Worm (Caenorhabditis elegans): ENCODE measurements around the gene C14C10.1.

Gene C14C10.1

DNA sequence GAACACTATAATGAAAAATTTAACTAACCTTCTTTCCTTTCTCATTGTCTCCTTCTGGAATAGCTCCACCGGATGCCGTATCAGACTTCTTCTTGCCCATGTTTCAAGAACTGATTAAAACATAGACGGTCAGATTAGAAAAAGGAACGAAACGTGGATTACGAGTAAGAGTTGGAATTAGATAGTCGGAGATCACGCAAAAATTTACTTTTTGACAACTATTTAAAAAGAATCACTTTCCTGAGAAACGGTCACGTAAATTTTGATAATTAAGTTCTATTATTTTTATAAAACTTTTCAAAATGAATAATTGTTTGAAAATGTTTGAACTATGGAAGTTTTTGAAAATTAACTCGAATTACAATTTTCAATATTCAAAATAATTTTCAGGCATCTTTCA lies 24.0 kb downstream of the C14C10.1 start, which contains the start of gene cyc-2.2:
TSS of gene cyc-2.2 (minus strand) at position 101 of the 400 bp plus-strand sequence.
- no peak for TF ChIP-seq crh-2 (tag; optimal IDR thresholded peaks at IDR 0.05)
- TF ChIP-seq fos-1 (tag; optimal IDR thresholded peaks at IDR 0.05): no peak
- TF ChIP-seq aly-2 (tag; optimal IDR thresholded peaks at IDR 0.05): no peak
- TF ChIP-seq nhr-77 (tag; optimal IDR thresholded peaks at IDR 0.05): no peak

DNA sequence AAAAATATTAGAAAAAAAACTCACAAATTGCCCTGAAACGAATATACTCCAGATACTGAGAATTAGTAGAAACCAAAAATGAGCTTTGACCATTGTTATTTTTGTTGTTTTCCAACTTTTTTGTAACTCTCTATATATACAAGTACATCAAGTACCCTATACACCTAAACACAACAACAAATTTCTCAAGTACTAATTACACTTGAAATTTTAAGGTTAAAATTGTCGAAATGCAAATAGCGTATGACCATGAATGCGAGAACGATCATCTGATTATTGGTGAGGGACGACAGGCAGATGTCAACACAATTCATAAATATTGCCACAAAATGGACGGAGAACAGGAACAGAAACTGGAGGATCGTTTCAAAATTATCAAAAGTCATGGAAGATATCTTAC lies 36.2 kb downstream of the C14C10.1 start, which contains the start of gene F56H9.9:
TSS of gene F56H9.9 (minus strand) at position 101 of the 400 bp plus-strand sequence.
- TF ChIP-seq lin-39 (tag; optimal IDR thresholded peaks at IDR 0.05) (no peak), blmp-1 (tag; optimal IDR thresholded peaks at IDR 0.05; ENCODE audit: insufficient read depth) (no peak), F13H6.1 (tag; optimal IDR thresholded peaks at IDR 0.05) (no peak), mdl-1 (tag; optimal IDR thresholded peaks at IDR 0.05) (no peak), R02D3.7 (tag; optimal IDR thresholded peaks at IDR 0.05) (no peak), mbf-1 (tag; optimal IDR thresholded peaks at IDR 0.05) (no peak), aly-2 (tag; optimal IDR thresholded peaks at IDR 0.05) (no peak), zag-1 (tag; optimal IDR thresholded peaks at IDR 0.05) (no peak), alr-1 (tag; optimal IDR thresholded peaks at IDR 0.05) (no peak)

DNA sequence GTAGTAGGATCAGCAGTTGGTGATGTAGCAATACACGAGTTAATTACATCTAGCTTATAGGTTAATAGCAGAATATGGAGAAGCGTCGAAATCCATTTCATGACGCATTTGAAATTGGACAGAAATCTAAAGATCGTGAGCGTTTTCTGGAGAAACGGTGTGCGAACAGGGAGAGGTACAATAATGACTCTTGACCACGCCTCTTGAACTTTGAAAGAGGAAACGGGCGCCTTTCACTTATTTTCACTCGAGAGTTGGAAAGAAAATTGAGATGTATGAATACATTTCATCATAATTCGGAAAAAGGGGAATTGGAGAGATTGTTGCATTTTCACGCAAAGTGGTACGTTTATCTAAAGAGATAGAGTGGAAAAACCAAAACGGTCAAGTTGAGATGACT lies 41.6 kb downstream of the C14C10.1 start, which contains the start of gene F56H9.6:
TSS of gene F56H9.6 (minus strand) at position 101 of the 400 bp plus-strand sequence.
- TF ChIP-seq sma-9 (GFP tag; optimal IDR thresholded peaks at IDR 0.05): no peak
- TF ChIP-seq sma-9 (tag; optimal IDR thresholded peaks at IDR 0.05): no peak
- no peak for TF ChIP-seq mab-5 (tag; optimal IDR thresholded peaks at IDR 0.05)
- TF ChIP-seq nhr-21 (tag; optimal IDR thresholded peaks at IDR 0.05): no peak
- TF ChIP-seq ama-1 (optimal IDR thresholded peaks at IDR 0.05): no peak
- no peak for TF ChIP-seq snpc-4 (tag; optimal IDR thresholded peaks at IDR 0.05)
- no peak for TF ChIP-seq fos-1 (tag; optimal IDR thresholded peaks at IDR 0.05)
- no peak for TF ChIP-seq sem-4 (tag; optimal IDR thresholded peaks at IDR 0.05)
- TF ChIP-seq lin-13 (GFP tag; optimal IDR thresholded peaks at IDR 0.05): no peak
- no peak for TF ChIP-seq nhr-12 (tag; optimal IDR thresholded peaks at IDR 0.05)
- no peak for TF ChIP-seq nhr-25 (tag; optimal IDR thresholded peaks at IDR 0.05)

DNA sequence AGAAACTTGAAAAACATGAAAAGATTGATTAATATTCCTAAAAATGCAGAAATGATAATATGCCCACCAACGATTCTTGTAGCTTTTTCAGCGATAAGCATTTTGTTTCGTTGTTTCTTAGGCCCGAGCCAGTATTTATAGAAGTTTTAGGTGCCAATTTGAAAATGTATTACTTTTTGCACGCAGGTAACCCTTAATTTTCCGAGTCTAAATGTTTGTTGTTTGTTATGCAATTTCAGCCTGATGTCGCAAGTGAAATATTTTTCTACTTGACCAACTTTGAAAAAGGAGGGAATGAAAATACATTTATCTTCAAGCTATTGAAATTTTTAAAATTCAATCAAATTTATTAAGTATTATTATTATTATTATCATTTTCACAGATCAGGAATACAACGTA lies 43.9 kb downstream of the C14C10.1 start, which contains the start of gene srx-113:
TSS of gene srx-113 (minus strand) at position 101 of the 400 bp plus-strand sequence.
- TF ChIP-seq nhr-12 (tag; optimal IDR thresholded peaks at IDR 0.05) (no peak), unc-39 (tag; optimal IDR thresholded peaks at IDR 0.05) (no peak), elt-3 (tag; optimal IDR thresholded peaks at IDR 0.05) (no peak), unc-62 (GFP tag; optimal IDR thresholded peaks at IDR 0.05) (no peak), mab-5 (tag; optimal IDR thresholded peaks at IDR 0.05) (no peak), lin-11 (tag; optimal IDR thresholded peaks at IDR 0.05) (no peak), lin-13 (GFP tag; optimal IDR thresholded peaks at IDR 0.05) (no peak), alr-1 (tag; optimal IDR thresholded peaks at IDR 0.05) (no peak), egl-27 (tag; optimal IDR thresholded peaks at IDR 0.05) (no peak), sem-4 (tag; optimal IDR thresholded peaks at IDR 0.05) (no peak), ceh-16 (tag; optimal IDR thresholded peaks at IDR 0.05) (no peak), blmp-1 (tag; optimal IDR thresholded peaks at IDR 0.05; ENCODE audit: insufficient read depth) (no peak), ZK546.5 (tag; optimal IDR thresholded peaks at IDR 0.05) (no peak), F13H6.1 (tag; optimal IDR thresholded peaks at IDR 0.05) (no peak), nhr-10 (tag; optimal IDR thresholded peaks at IDR 0.05) (no peak)

DNA sequence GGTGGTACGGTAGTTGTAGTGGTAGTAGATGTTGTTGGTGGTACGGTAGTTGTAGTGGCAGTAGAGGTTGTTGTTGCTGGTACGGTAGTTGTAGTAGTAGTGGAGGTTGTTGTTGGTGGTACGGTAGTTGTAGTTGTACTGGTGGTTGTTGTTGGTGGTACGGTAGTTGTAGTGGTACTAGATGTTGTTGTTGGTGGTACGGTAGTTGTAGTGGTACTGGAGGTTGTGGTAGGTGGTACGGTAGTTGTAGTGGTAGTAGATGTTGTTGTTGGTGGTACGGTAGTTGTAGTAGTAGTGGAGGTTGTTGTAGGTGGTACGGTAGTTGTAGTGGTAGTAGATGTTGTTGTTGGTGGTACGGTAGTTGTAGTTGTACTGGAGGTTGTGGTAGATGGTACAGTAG lies 44.9 kb downstream of the C14C10.1 start:
- TF ChIP-seq nhr-237 (tag; optimal IDR thresholded peaks at IDR 0.05) (no peak), nhr-21 (tag; optimal IDR thresholded peaks at IDR 0.05) (no peak), Y55F3AM.14 (GFP tag; optimal IDR thresholded peaks at IDR 0.05) (no peak), ceh-16 (tag; optimal IDR thresholded peaks at IDR 0.05) (no peak), blmp-1 (tag; optimal IDR thresholded peaks at IDR 0.05; ENCODE audit: insufficient read depth) (no peak), nhr-6 (tag; optimal IDR thresholded peaks at IDR 0.05) (no peak), mbf-1 (tag; optimal IDR thresholded peaks at IDR 0.05) (no peak), sma-3 (GFP tag; optimal IDR thresholded peaks at IDR 0.05) (no peak), unc-39 (tag; optimal IDR thresholded peaks at IDR 0.05) (no peak), R02D3.7 (tag; optimal IDR thresholded peaks at IDR 0.05) (no peak), aly-2 (tag; optimal IDR thresholded peaks at IDR 0.05) (no peak), mdl-1 (tag; optimal IDR thresholded peaks at IDR 0.05) (no peak), alr-1 (tag; optimal IDR thresholded peaks at IDR 0.05) (no peak), snpc-4 (tag; optimal IDR thresholded peaks at IDR 0.05) (no peak), lsy-2 (tag; optimal IDR thresholded peaks at IDR 0.05) (no peak), ztf-11 (tag; optimal IDR thresholded peaks at IDR 0.05) (no peak), unc-62 (GFP tag; optimal IDR thresholded peaks at IDR 0.05) (no peak), elt-3 (tag; optimal IDR thresholded peaks at IDR 0.05) (no peak), lin-11 (tag; optimal IDR thresholded peaks at IDR 0.05) (no peak)

All from whole organism, L2 larva.